Worm (Caenorhabditis elegans): ENCODE data around the gene nhr-58.

DNA sequence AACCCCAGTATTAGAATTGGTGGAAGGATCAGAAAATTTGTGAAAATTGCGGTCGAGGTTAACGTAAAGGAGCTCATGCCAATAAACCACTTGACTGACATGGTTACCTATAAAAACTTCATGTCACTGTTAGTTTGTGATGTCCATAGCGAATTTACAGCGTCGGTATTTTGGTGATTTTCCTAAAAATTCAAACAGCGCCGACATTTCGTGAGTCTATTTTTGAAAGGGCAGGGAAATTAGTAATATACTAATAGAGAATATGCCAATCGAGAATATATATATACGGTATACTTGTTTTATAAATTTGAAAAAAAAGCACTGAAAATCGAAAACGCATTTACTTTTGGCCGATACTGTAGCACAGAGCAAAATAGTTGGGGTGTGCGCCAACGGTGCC, 24.0 kb downstream of the nhr-58 start, which contains the start of gene srx-8:
- TF ChIP-seq B0019.2 (GFP tag; conservative IDR thresholded peaks at IDR 0.05), result no peak
- TF ChIP-seq rpc-1 (optimal IDR thresholded peaks at IDR 0.05), result no peak
- no peak for TF ChIP-seq rpc-1 (tag; optimal IDR thresholded peaks at IDR 0.05)
- TF ChIP-seq Y53G8AR.9 (GFP tag; conservative IDR thresholded peaks at IDR 0.05), result no peak
- no peak for TF ChIP-seq akir-1 (GFP tag; optimal IDR thresholded peaks at IDR 0.05)
- no peak for TF ChIP-seq lin-35 (GFP tag; optimal IDR thresholded peaks at IDR 0.05)
- no peak for TF ChIP-seq unc-62 (GFP tag; optimal IDR thresholded peaks at IDR 0.05)
- TF ChIP-seq cebp-2 (GFP tag; IDR thresholded peaks at IDR 0.05), result no peak
- no peak for TF ChIP-seq ceh-40 (GFP tag; IDR thresholded peaks at IDR 0.05)
